Worm (Caenorhabditis elegans) whole organism, early embryonic: ENCODE measurements around the gene atf-7.

Source experiments
- F13C5.2 ChIP-seq: sonication (generic microtip); optimal IDR thresholded peaks from 2 replicates; lab custom pipeline; 2017; ENCODE audit warnings: mild to moderate bottlenecking, missing genetic modification characterization, inconsistent platforms, missing compliant biosample characterization
- ama-1 ChIP-seq: fragments of 150-350 bp; optimal IDR thresholded peaks from 2 replicates; lab custom pipeline; 2014
- flt-1 ChIP-seq: fragments of 200-800 bp; sonication (Bioruptor generic); IDR thresholded peaks from 2 replicates; pipeline ENCODE4 v1.3.6; 2022; ENCODE audit warnings: missing genetic modification characterization, missing compliant biosample characterization
- hmbx-1 ChIP-seq: sonication (generic microtip); optimal IDR thresholded peaks from 2 replicates; lab custom pipeline; 2016; ENCODE audit warnings: mild to moderate bottlenecking, missing genetic modification characterization, missing compliant biosample characterization
- pes-1 ChIP-seq: fragments of 200-800 bp; sonication (Bioruptor generic); IDR thresholded peaks from 2 replicates; pipeline ENCODE4 v1.3.6; 2022; ENCODE audit warnings: missing genetic modification reagents, missing genetic modification characterization, missing compliant biosample characterization
- tbx-37 ChIP-seq: fragments of 200-800 bp; sonication (Bioruptor generic); conservative IDR thresholded peaks from 2 replicates; pipeline ENCODE4 v1.3.6; 2022; ENCODE audit warnings: missing genetic modification reagents, missing genetic modification characterization, missing compliant biosample characterization

DNA sequence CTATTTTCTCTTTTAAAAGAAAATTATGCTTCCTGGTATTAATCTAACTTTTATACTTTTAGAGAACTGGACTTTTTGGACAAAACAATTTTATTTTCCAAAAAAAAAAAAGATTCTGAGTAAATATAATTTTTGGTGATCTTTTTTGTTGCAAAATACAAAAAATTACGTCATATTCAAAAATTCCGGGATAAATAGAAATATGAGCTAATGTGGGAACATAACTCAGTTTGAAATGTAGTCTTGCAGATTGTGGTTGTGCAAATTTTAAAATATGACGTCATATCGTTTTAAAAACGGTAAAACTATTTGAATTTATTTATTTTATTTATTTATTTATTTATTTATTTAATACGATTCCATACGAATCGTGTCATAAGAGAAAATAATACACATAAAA, 17.1 kb downstream of the atf-7 start:
- TF ChIP-seq hmbx-1 (tag; lab: Kevin White, UChicago) (no peak), ama-1 (lab: Kevin White, UChicago) (no peak), tbx-37 (GFP tag; lab: Robert Waterston, UW) (no peak), flt-1 (GFP tag; lab: Robert Waterston, UW) (no peak), pes-1 (GFP tag; lab: Robert Waterston, UW) (no peak), F13C5.2 (tag; lab: Kevin White, UChicago) (no peak)
